Fruit fly (Drosophila melanogaster) whole organism, embryonic: ENCODE results near the gene Takl1.
A peak's percentile ranks its signal among the peaks of the same experiment; 100 is the strongest.

Experiments
- Asciz ChIP-seq: fragments of 200-800 bp; sonication (Bioruptor generic); optimal IDR thresholded peaks from 2 replicates; lab custom pipeline; 2017; ENCODE audit warnings: missing biosample characterization, mild to moderate bottlenecking, missing genetic modification characterization, missing genetic modification reagents
- Atf6 ChIP-seq: fragments of 200-800 bp; sonication (Bioruptor generic); IDR thresholded peaks from 2 replicates; pipeline ENCODE4 v1.3.6; 2022; ENCODE audit warnings: missing biosample characterization, missing genetic modification characterization
- B-H2 ChIP-seq: fragments of 200-800 bp; sonication (Bioruptor generic); optimal IDR thresholded peaks from 2 replicates; lab custom pipeline; 2018; ENCODE audit warnings: missing biosample characterization, mild to moderate bottlenecking, missing genetic modification characterization
- CG10366 ChIP-seq: fragments of 200-800 bp; sonication (Bioruptor generic); IDR thresholded peaks from 2 replicates; pipeline ENCODE4 v1.3.6; 2022; ENCODE audit warnings: missing biosample characterization, missing genetic modification characterization
- CG10543 ChIP-seq: fragments of 200-800 bp; sonication (Bioruptor generic); optimal IDR thresholded peaks from 3 replicates; lab custom pipeline; 2017; ENCODE audit warnings: missing biosample characterization, mild to moderate bottlenecking, missing genetic modification characterization, moderate library complexity
- CG10979 ChIP-seq: fragments of 200-800 bp; sonication (Bioruptor generic); optimal IDR thresholded peaks from 2 replicates; lab custom pipeline; 2018; ENCODE audit warnings: missing biosample characterization, mild to moderate bottlenecking, missing genetic modification characterization, moderate library complexity
- CG11504 ChIP-seq: fragments of 200-800 bp; sonication (Bioruptor generic); optimal IDR thresholded peaks from 3 replicates; lab custom pipeline; 2019; ENCODE audit warnings: missing biosample characterization, mild to moderate bottlenecking, missing genetic modification characterization, moderate library complexity
- CG11695 ChIP-seq: fragments of 200-800 bp; sonication (Bioruptor generic); IDR thresholded peaks from 3 replicates; pipeline ENCODE4 v1.3.6; 2022; ENCODE audit warnings: missing biosample characterization, missing genetic modification characterization
- CG12071 ChIP-seq: fragments of 200-800 bp; sonication (Bioruptor generic); optimal IDR thresholded peaks from 3 replicates; lab custom pipeline; 2018; ENCODE audit warnings: missing biosample characterization, mild to moderate bottlenecking, missing genetic modification characterization
- CG12391 ChIP-seq: fragments of 200-800 bp; sonication (Bioruptor generic); optimal IDR thresholded peaks from 3 replicates; lab custom pipeline; 2018; ENCODE audit warnings: missing biosample characterization, mild to moderate bottlenecking, missing genetic modification characterization, moderate library complexity
- CG13287 ChIP-seq: fragments of 200-800 bp; sonication (Bioruptor generic); IDR thresholded peaks from 2 replicates; pipeline ENCODE4 v1.3.6; 2022; ENCODE audit warnings: missing biosample characterization, missing genetic modification characterization; ENCODE audit not compliant: partially characterized antibody
- CG15479 ChIP-seq: fragments of 200-800 bp; sonication (Bioruptor generic); optimal IDR thresholded peaks from 3 replicates; lab custom pipeline; 2019; ENCODE audit warnings: missing biosample characterization, mild to moderate bottlenecking, missing genetic modification characterization, moderate library complexity
- CG15514 ChIP-seq: fragments of 200-800 bp; sonication (Bioruptor generic); optimal IDR thresholded peaks from 3 replicates; lab custom pipeline; 2017; ENCODE audit warnings: missing biosample characterization, missing genetic modification characterization, mild to moderate bottlenecking, moderate library complexity, missing genetic modification reagents
- CG17568 ChIP-seq: fragments of 200-800 bp; sonication (Bioruptor generic); optimal IDR thresholded peaks from 2 replicates; lab custom pipeline; 2018; ENCODE audit warnings: missing biosample characterization, mild to moderate bottlenecking, missing genetic modification characterization, moderate library complexity
- CG2199 ChIP-seq: fragments of 200-800 bp; sonication (Bioruptor generic); IDR thresholded peaks from 3 replicates; pipeline ENCODE4 v1.3.6; 2022; ENCODE audit warnings: missing biosample characterization, missing genetic modification characterization
- CG2712 ChIP-seq: fragments of 200-800 bp; optimal IDR thresholded peaks from 3 replicates; lab custom pipeline; 2019; ENCODE audit warnings: missing biosample characterization, mild to moderate bottlenecking, missing genetic modification characterization, moderate library complexity
- CG30020 ChIP-seq: fragments of 200-800 bp; optimal IDR thresholded peaks from 2 replicates; lab custom pipeline; 2019; ENCODE audit warnings: missing biosample characterization, mild to moderate bottlenecking, missing genetic modification characterization, moderate library complexity
- CG3065 ChIP-seq: fragments of 200-800 bp; sonication (Bioruptor generic); optimal IDR thresholded peaks from 2 replicates; lab custom pipeline; 2016; ENCODE audit warnings: missing biosample characterization, missing genetic modification characterization
- CG34376 ChIP-seq: fragments of 200-800 bp; sonication (Bioruptor generic); optimal IDR thresholded peaks from 2 replicates; lab custom pipeline; 2018; ENCODE audit warnings: missing biosample characterization, mild to moderate bottlenecking, missing genetic modification characterization
- CG6175 ChIP-seq: fragments of 200-800 bp; sonication (Bioruptor generic); IDR thresholded peaks from 3 replicates; pipeline ENCODE4 v1.3.6; 2022; ENCODE audit warnings: missing biosample characterization, missing genetic modification characterization
- CG6254 ChIP-seq: fragments of 200-800 bp; sonication (Bioruptor generic); optimal IDR thresholded peaks from 3 replicates; lab custom pipeline; 2017; ENCODE audit warnings: mild to moderate bottlenecking, missing biosample characterization, missing genetic modification reagents, missing genetic modification characterization
- CG6272 ChIP-seq: fragments of 200-800 bp; sonication (Bioruptor generic); IDR thresholded peaks from 2 replicates; pipeline ENCODE4 v1.3.6; 2022; ENCODE audit warnings: missing biosample characterization, missing genetic modification characterization
- CG6654 ChIP-seq: fragments of 200-800 bp; sonication (Bioruptor generic); optimal IDR thresholded peaks from 2 replicates; lab custom pipeline; 2017; ENCODE audit warnings: missing biosample characterization, mild to moderate bottlenecking, missing genetic modification characterization
- CG7357 ChIP-seq: fragments of 200-800 bp; sonication (Bioruptor generic); IDR thresholded peaks from 3 replicates; pipeline ENCODE4 v1.3.6; 2022; ENCODE audit warnings: missing biosample characterization, missing genetic modification characterization
- CG7963 ChIP-seq: fragments of 200-800 bp; sonication (Bioruptor generic); IDR thresholded peaks from 3 replicates; pipeline ENCODE4 v1.3.6; 2022; ENCODE audit warnings: missing biosample characterization, missing genetic modification characterization; ENCODE audit not compliant: partially characterized antibody
- CG9437 ChIP-seq: fragments of 200-800 bp; sonication (Bioruptor generic); optimal IDR thresholded peaks from 2 replicates; lab custom pipeline; 2018; ENCODE audit warnings: missing biosample characterization, mild to moderate bottlenecking, missing genetic modification characterization
- Eip74EF ChIP-seq, 2 experiments: fragments of 200-800 bp in 1 of 2; fragments of >200 bp in 1 of 2; sonication (Bioruptor generic) in 1 of 2; optimal IDR thresholded peaks; 2 replicates each; lab custom pipeline; 2017 to 2019; ENCODE audit warnings: missing biosample characterization in 2 of 2, missing genetic modification characterization in 2 of 2, mild to moderate bottlenecking in 1 of 2, moderate library complexity in 1 of 2
- Fer1 ChIP-seq: fragments of 200-800 bp; sonication (Bioruptor generic); optimal IDR thresholded peaks from 2 replicates; lab custom pipeline; 2017; ENCODE audit warnings: missing biosample characterization, mild to moderate bottlenecking, missing genetic modification characterization
- HHEX ChIP-seq: fragments of 200-800 bp; sonication (Bioruptor generic); optimal IDR thresholded peaks from 3 replicates; lab custom pipeline; 2017; ENCODE audit warnings: missing biosample characterization, mild to moderate bottlenecking, missing genetic modification characterization, missing genetic modification reagents
- Oaz ChIP-seq: fragments of 200-800 bp; sonication (Bioruptor generic); IDR thresholded peaks from 2 replicates; pipeline ENCODE4 v1.3.6; 2022; ENCODE audit warnings: missing biosample characterization, missing genetic modification characterization
- Optix ChIP-seq: fragments of 200-800 bp; sonication (Bioruptor generic); IDR thresholded peaks from 3 replicates; pipeline ENCODE4 v1.3.6; 2022; ENCODE audit warnings: missing biosample characterization, missing genetic modification characterization
- Xbp1 ChIP-seq: fragments of 200-800 bp; sonication (Bioruptor generic); optimal IDR thresholded peaks from 3 replicates; lab custom pipeline; 2016; ENCODE audit warnings: missing biosample characterization, mild to moderate bottlenecking, missing genetic modification characterization
- ara ChIP-seq: fragments of 200-800 bp; sonication (Bioruptor generic); IDR thresholded peaks from 2 replicates; pipeline ENCODE4 v1.3.6; 2022; ENCODE audit warnings: missing biosample characterization, missing genetic modification characterization
- ase ChIP-seq: fragments of 200-800 bp; sonication (Bioruptor generic); IDR thresholded peaks from 3 replicates; pipeline ENCODE4 v1.3.6; 2022; ENCODE audit warnings: missing biosample characterization, missing genetic modification characterization
- bab2 ChIP-seq: fragments of 200-800 bp; sonication (Bioruptor generic); optimal IDR thresholded peaks from 2 replicates; lab custom pipeline; 2016; ENCODE audit warnings: missing biosample characterization, missing genetic modification characterization
- bsh ChIP-seq, 2 experiments: fragments of 200-800 bp; sonication (Bioruptor generic); optimal IDR thresholded peaks; 2 replicates each; lab custom pipeline; 2017 to 2018; ENCODE audit warnings: mild to moderate bottlenecking in 2 of 2, missing biosample characterization in 2 of 2, missing genetic modification characterization in 2 of 2, moderate library complexity in 1 of 2
- ci ChIP-seq: fragments of 200-800 bp; sonication (Bioruptor generic); IDR thresholded peaks from 3 replicates; pipeline ENCODE4 v1.3.6; 2022; ENCODE audit warnings: missing biosample characterization, missing genetic modification characterization
- dmrt99B ChIP-seq: fragments of 200-800 bp; sonication (Bioruptor generic); optimal IDR thresholded peaks from 2 replicates; lab custom pipeline; 2018; ENCODE audit warnings: missing biosample characterization, mild to moderate bottlenecking, missing genetic modification characterization, moderate library complexity
- ftz-f1 ChIP-seq: fragments of 200-800 bp; sonication (Bioruptor generic); optimal IDR thresholded peaks from 2 replicates; lab custom pipeline; 2016; ENCODE audit warnings: missing biosample characterization, missing genetic modification characterization
- lmd ChIP-seq: fragments of 200-800 bp; sonication (Bioruptor generic); IDR thresholded peaks from 2 replicates; pipeline ENCODE4 v1.3.6; 2022; ENCODE audit warnings: missing biosample characterization, missing genetic modification characterization
- pb ChIP-seq: fragments of 200-800 bp; sonication (Bioruptor generic); optimal IDR thresholded peaks from 3 replicates; lab custom pipeline; 2016; ENCODE audit warnings: missing biosample characterization, missing genetic modification characterization
- phol ChIP-seq: fragments of 200-800 bp; sonication (Bioruptor generic); optimal IDR thresholded peaks from 3 replicates; lab custom pipeline; 2018; ENCODE audit warnings: missing biosample characterization, mild to moderate bottlenecking, missing genetic modification characterization, moderate library complexity
- pros ChIP-seq: fragments of 200-800 bp; sonication (Bioruptor generic); optimal IDR thresholded peaks from 3 replicates; lab custom pipeline; 2019; ENCODE audit warnings: missing biosample characterization, mild to moderate bottlenecking, missing genetic modification characterization, moderate library complexity
- psq ChIP-seq: fragments of 200-800 bp; sonication (Bioruptor generic); optimal IDR thresholded peaks from 2 replicates; lab custom pipeline; 2017; ENCODE audit warnings: missing biosample characterization, missing genetic modification characterization
- so ChIP-seq: fragments of 200-800 bp; sonication (Bioruptor generic); IDR thresholded peaks from 3 replicates; pipeline ENCODE4 v1.3.6; 2022; ENCODE audit warnings: missing biosample characterization, missing genetic modification characterization
- stwl ChIP-seq: fragments of 200-800 bp; sonication (Bioruptor generic); optimal IDR thresholded peaks from 3 replicates; lab custom pipeline; 2018; ENCODE audit warnings: missing biosample characterization, mild to moderate bottlenecking, missing genetic modification characterization, moderate library complexity
- tna ChIP-seq: fragments of 200-800 bp; sonication (Bioruptor generic); IDR thresholded peaks from 2 replicates; pipeline ENCODE4 v1.3.6; 2022; ENCODE audit warnings: missing biosample characterization, missing genetic modification characterization; ENCODE audit not compliant: partially characterized antibody
- tup ChIP-seq: fragments of 200-800 bp; sonication (Bioruptor generic); optimal IDR thresholded peaks from 2 replicates; lab custom pipeline; 2016; ENCODE audit warnings: missing biosample characterization, mild to moderate bottlenecking, missing genetic modification characterization, moderate library complexity
- zfh2 ChIP-seq: fragments of 200-800 bp; sonication (Bioruptor generic); optimal IDR thresholded peaks from 2 replicates; lab custom pipeline; 2016; ENCODE audit warnings: missing biosample characterization, missing genetic modification characterization

Takl1 gene

dm6 chr3R:20821815-20822375 is 49.5 kb upstream of the Takl1 start, which contains the start of the genes CG17271 and RpS20 (continued):
- TF ChIP-seq so (GFP tag; lab: Robert Waterston, UW) (peak; percentile 91), HHEX (GFP tag; lab: Kevin White, UChicago) (peak; percentile 81), zfh2 (GFP tag; lab: Kevin White, UChicago) (peak; percentile 95), CG2199 (GFP tag; lab: Robert Waterston, UW) (peak; percentile 62), CG10366 (GFP tag; lab: Robert Waterston, UW) (peak; percentile 91), CG12071 (GFP tag; lab: Kevin White, UChicago) (peak; percentile 79), CG13287 (GFP tag; lab: Robert Waterston, UW) (peak; percentile 36), ase (GFP tag; lab: Robert Waterston, UW) (peak; percentile 90), stwl (peak; percentile 68), bab2 (peak; percentile 94), CG6654 (GFP tag; lab: Kevin White, UChicago) (peak; percentile 46), Xbp1 (GFP tag; lab: Kevin White, UChicago) (peak; percentile 96), CG7963 (GFP tag; lab: Robert Waterston, UW) (no peak), CG6254 (peak; percentile 100), Oaz (GFP tag; lab: Robert Waterston, UW) (peak; percentile 82), tna (GFP tag; lab: Robert Waterston, UW) (no peak), tup (GFP tag; lab: Kevin White, UChicago) (peak; percentile 94), CG30020 (tag; lab: Kevin White, UChicago) (peak; percentile 85), CG2712 (tag; lab: Kevin White, UChicago) (peak; percentile 90), CG10543 (GFP tag; lab: Kevin White, UChicago) (peak; percentile 93), CG6175 (GFP tag; lab: Robert Waterston, UW) (peak; percentile 61; the same call in 1 of the 3 replicates), CG34376 (peak; percentile 90), CG10979 (tag; lab: Kevin White, UChicago) (peak; percentile 86), lmd (GFP tag; lab: Robert Waterston, UW) (peak; percentile 89), ara (GFP tag; lab: Robert Waterston, UW) (peak; percentile 84), pb (peak; percentile 91), CG15479 (GFP tag; lab: Kevin White, UChicago) (no peak), CG6272 (peak; percentile 90), pros (no peak), Eip74EF (GFP tag; optimal IDR thresholded peaks at IDR 0.05; lab: Kevin White, UChicago) (peak in 1 of 2 experiments; percentile 68), CG12391 (tag; lab: Kevin White, UChicago) (peak; percentile 95), ftz-f1 (peak; percentile 78), CG17568 (GFP tag; lab: Kevin White, UChicago) (peak; percentile 85), CG9437 (GFP tag; lab: Kevin White, UChicago) (peak; percentile 69), B-H2 (GFP tag; lab: Kevin White, UChicago) (peak; percentile 90), ci (GFP tag; lab: Robert Waterston, UW) (peak; percentile 89), Atf6 (GFP tag; lab: Robert Waterston, UW) (peak; percentile 88), CG7357 (GFP tag; lab: Robert Waterston, UW) (peak; percentile 73), CG3065 (GFP tag; lab: Kevin White, UChicago) (peak; percentile 82), Asciz (GFP tag; lab: Kevin White, UChicago) (peak; percentile 72), dmrt99B (tag; lab: Kevin White, UChicago) (peak; percentile 81), phol (tag; lab: Kevin White, UChicago) (peak; percentile 92), bsh (GFP tag; optimal IDR thresholded peaks at IDR 0.05; lab: Kevin White, UChicago) (peak in 1 of 2 experiments; percentile 86), Fer1 (GFP tag; lab: Kevin White, UChicago) (peak; percentile 90), Optix (peak; percentile 85; the same call in 2 of the 3 replicates), CG11504 (peak; percentile 87), psq (GFP tag; lab: Kevin White, UChicago) (peak; percentile 72), CG11695 (peak; percentile 92), CG15514 (GFP tag; lab: Kevin White, UChicago) (peak; percentile 94)
